Fruit fly (Drosophila melanogaster) whole organism, embryonic: ENCODE data around the gene crq.

ENCODE experiments used
- BtbVII ChIP-seq: fragments of 200-800 bp; sonication (Bioruptor generic); optimal IDR thresholded peaks from 3 replicates; lab custom pipeline; 2017; ENCODE audit warnings: missing biosample characterization, mild to moderate bottlenecking, missing genetic modification characterization
- CG10147 ChIP-seq: fragments of 200-800 bp; sonication (Bioruptor generic); optimal IDR thresholded peaks from 2 replicates; lab custom pipeline; 2019; ENCODE audit warnings: missing biosample characterization, mild to moderate bottlenecking, missing genetic modification characterization, moderate library complexity
- CG10979 ChIP-seq: fragments of 200-800 bp; sonication (Bioruptor generic); optimal IDR thresholded peaks from 2 replicates; lab custom pipeline; 2018; ENCODE audit warnings: missing biosample characterization, mild to moderate bottlenecking, missing genetic modification characterization, moderate library complexity
- CG11504 ChIP-seq: fragments of 200-800 bp; sonication (Bioruptor generic); optimal IDR thresholded peaks from 3 replicates; lab custom pipeline; 2019; ENCODE audit warnings: missing biosample characterization, mild to moderate bottlenecking, missing genetic modification characterization, moderate library complexity
- CG11560 ChIP-seq: fragments of 200-800 bp; sonication (Bioruptor generic); IDR thresholded peaks from 3 replicates; pipeline ENCODE4 v1.3.6; 2022; ENCODE audit warnings: missing biosample characterization, missing genetic modification characterization
- CG11695 ChIP-seq: fragments of 200-800 bp; sonication (Bioruptor generic); IDR thresholded peaks from 3 replicates; pipeline ENCODE4 v1.3.6; 2022; ENCODE audit warnings: missing biosample characterization, missing genetic modification characterization
- CG12744 ChIP-seq: fragments of 200-800 bp; sonication (Bioruptor generic); optimal IDR thresholded peaks from 2 replicates; lab custom pipeline; 2016; ENCODE audit warnings: missing biosample characterization, missing genetic modification characterization
- CG12769 ChIP-seq: fragments of 200-800 bp; sonication (Bioruptor generic); optimal IDR thresholded peaks from 2 replicates; lab custom pipeline; 2019; ENCODE audit warnings: missing biosample characterization, mild to moderate bottlenecking, missing genetic modification characterization, moderate library complexity
- CG15601 ChIP-seq: fragments of 200-800 bp; sonication (Bioruptor generic); optimal IDR thresholded peaks from 3 replicates; lab custom pipeline; 2019; ENCODE audit warnings: missing biosample characterization, mild to moderate bottlenecking, missing genetic modification characterization, moderate library complexity
- CG16813 ChIP-seq: fragments of 200-800 bp; sonication (Bioruptor generic); IDR thresholded peaks from 3 replicates; pipeline ENCODE4 v1.3.6; 2022; ENCODE audit warnings: missing biosample characterization, missing genetic modification characterization; ENCODE audit not compliant: partially characterized antibody
- CG16863 ChIP-seq: fragments of 200-800 bp; sonication (Bioruptor generic); optimal IDR thresholded peaks from 3 replicates; lab custom pipeline; 2016; ENCODE audit warnings: missing biosample characterization, missing genetic modification characterization
- CG17359 ChIP-seq: fragments of 200-800 bp; sonication (Bioruptor generic); optimal IDR thresholded peaks from 3 replicates; lab custom pipeline; 2018; ENCODE audit warnings: missing biosample characterization, mild to moderate bottlenecking, missing genetic modification characterization, moderate library complexity
- CG2199 ChIP-seq: fragments of 200-800 bp; sonication (Bioruptor generic); IDR thresholded peaks from 3 replicates; pipeline ENCODE4 v1.3.6; 2022; ENCODE audit warnings: missing biosample characterization, missing genetic modification characterization
- CG2678 ChIP-seq: fragments of 200-800 bp; sonication (Bioruptor generic); optimal IDR thresholded peaks from 3 replicates; lab custom pipeline; 2019; ENCODE audit warnings: missing biosample characterization, mild to moderate bottlenecking, missing genetic modification characterization, moderate library complexity
- CG2712 ChIP-seq: fragments of 200-800 bp; optimal IDR thresholded peaks from 3 replicates; lab custom pipeline; 2019; ENCODE audit warnings: missing biosample characterization, mild to moderate bottlenecking, missing genetic modification characterization, moderate library complexity
- CG30020 ChIP-seq: fragments of 200-800 bp; optimal IDR thresholded peaks from 2 replicates; lab custom pipeline; 2019; ENCODE audit warnings: missing biosample characterization, mild to moderate bottlenecking, missing genetic modification characterization, moderate library complexity
- CG31365 ChIP-seq: fragments of 200-800 bp; sonication (Bioruptor generic); optimal IDR thresholded peaks from 2 replicates; lab custom pipeline; 2018; ENCODE audit warnings: missing biosample characterization, mild to moderate bottlenecking, missing genetic modification characterization
- CG34422 ChIP-seq: fragments of 200-800 bp; sonication (Bioruptor generic); IDR thresholded peaks from 3 replicates; pipeline ENCODE4 v1.3.6; 2022; ENCODE audit warnings: missing biosample characterization, missing genetic modification characterization
- CG4282 ChIP-seq: fragments of 200-800 bp; sonication (Bioruptor generic); optimal IDR thresholded peaks from 2 replicates; lab custom pipeline; 2016; ENCODE audit warnings: missing biosample characterization, missing genetic modification characterization
- CG6654 ChIP-seq: fragments of 200-800 bp; sonication (Bioruptor generic); optimal IDR thresholded peaks from 2 replicates; lab custom pipeline; 2017; ENCODE audit warnings: missing biosample characterization, mild to moderate bottlenecking, missing genetic modification characterization
- CG6765 ChIP-seq: fragments of 200-800 bp; sonication (Bioruptor generic); optimal IDR thresholded peaks from 3 replicates; lab custom pipeline; 2017; ENCODE audit warnings: missing biosample characterization, mild to moderate bottlenecking, missing genetic modification characterization
- CG7839 ChIP-seq: fragments of 200-800 bp; sonication (Bioruptor generic); optimal IDR thresholded peaks from 3 replicates; lab custom pipeline; 2018; ENCODE audit warnings: missing biosample characterization, mild to moderate bottlenecking, missing genetic modification characterization, moderate library complexity
- CG8359 ChIP-seq: fragments of 200-800 bp; sonication (Bioruptor generic); optimal IDR thresholded peaks from 2 replicates; lab custom pipeline; 2017; ENCODE audit warnings: missing biosample characterization, mild to moderate bottlenecking, missing genetic modification characterization, borderline replicate concordance
- Doc3 ChIP-seq: fragments of 200-800 bp; sonication (Bioruptor generic); IDR thresholded peaks from 3 replicates; pipeline ENCODE4 v1.3.6; 2022; ENCODE audit warnings: missing biosample characterization, missing genetic modification characterization; ENCODE audit not compliant: partially characterized antibody
- Elba2 ChIP-seq: fragments of 200-800 bp; sonication (Bioruptor generic); optimal IDR thresholded peaks from 3 replicates; lab custom pipeline; 2016; ENCODE audit warnings: missing biosample characterization, missing genetic modification characterization
- Hey ChIP-seq: fragments of 200-800 bp; sonication (Bioruptor generic); optimal IDR thresholded peaks from 3 replicates; lab custom pipeline; 2018; ENCODE audit warnings: missing biosample characterization, mild to moderate bottlenecking, missing genetic modification characterization
- Med ChIP-seq: fragments of 200-800 bp; sonication (Bioruptor generic); peaks from one replicate; lab custom pipeline; 2016; ENCODE audit warnings: missing biosample characterization, missing genetic modification characterization, mild to moderate bottlenecking, inconsistent platforms, moderate library complexity
- Neu2 ChIP-seq: fragments of 200-800 bp; sonication (Bioruptor generic); optimal IDR thresholded peaks from 3 replicates; lab custom pipeline; 2016; ENCODE audit warnings: missing biosample characterization, missing genetic modification characterization, borderline replicate concordance
- PHDP ChIP-seq: fragments of 200-800 bp; sonication (Bioruptor generic); optimal IDR thresholded peaks from 3 replicates; lab custom pipeline; 2018; ENCODE audit warnings: missing biosample characterization, mild to moderate bottlenecking, missing genetic modification characterization, moderate library complexity
- Rfx ChIP-seq: fragments of 200-800 bp; sonication (Bioruptor generic); IDR thresholded peaks from 2 replicates; pipeline ENCODE4 v1.3.6; 2022; ENCODE audit warnings: missing biosample characterization, missing genetic modification characterization
- Sox102F ChIP-seq: fragments of 200-800 bp; sonication (Bioruptor generic); optimal IDR thresholded peaks from 2 replicates; lab custom pipeline; 2018; ENCODE audit warnings: missing biosample characterization, mild to moderate bottlenecking, missing genetic modification characterization, moderate library complexity
- TFAM ChIP-seq: fragments of 200-800 bp; sonication (Bioruptor generic); optimal IDR thresholded peaks from 2 replicates; lab custom pipeline; 2017; ENCODE audit warnings: missing biosample characterization, missing genetic modification characterization, inconsistent platforms
- Taf1 ChIP-seq: fragments of 200-800 bp; sonication (Bioruptor generic); IDR thresholded peaks from 2 replicates; pipeline ENCODE4 v1.3.6; 2022; ENCODE audit warnings: missing biosample characterization, missing genetic modification characterization
- br ChIP-seq: fragments of >200 bp; optimal IDR thresholded peaks from 2 replicates; lab custom pipeline; 2017
- dati ChIP-seq: fragments of 200-800 bp; sonication (Bioruptor generic); IDR thresholded peaks from 2 replicates; pipeline ENCODE4 v1.3.6; 2022; ENCODE audit warnings: missing biosample characterization, missing genetic modification characterization
- dimm ChIP-seq: fragments of 200-800 bp; sonication (Bioruptor generic); IDR thresholded peaks from 2 replicates; pipeline ENCODE4 v1.3.6; 2022; ENCODE audit warnings: missing biosample characterization, missing genetic modification characterization
- exex ChIP-seq: fragments of 200-800 bp; sonication (Bioruptor generic); optimal IDR thresholded peaks from 4 replicates; lab custom pipeline; 2018; ENCODE audit warnings: missing biosample characterization, mild to moderate bottlenecking, missing genetic modification characterization, moderate library complexity
- fd3F ChIP-seq: fragments of 200-800 bp; sonication (Bioruptor generic); optimal IDR thresholded peaks from 2 replicates; lab custom pipeline; 2018; ENCODE audit warnings: missing biosample characterization, mild to moderate bottlenecking, missing genetic modification characterization, moderate library complexity
- gem ChIP-seq: fragments of 200-800 bp; sonication (Bioruptor generic); optimal IDR thresholded peaks from 2 replicates; lab custom pipeline; 2019; ENCODE audit warnings: missing biosample characterization, mild to moderate bottlenecking, missing genetic modification characterization, moderate library complexity
- gsb-n ChIP-seq: fragments of 200-800 bp; sonication (Bioruptor generic); optimal IDR thresholded peaks from 3 replicates; lab custom pipeline; 2018; ENCODE audit warnings: missing biosample characterization, mild to moderate bottlenecking, missing genetic modification characterization
- lab ChIP-seq: fragments of 200-800 bp; sonication (Bioruptor generic); optimal IDR thresholded peaks from 3 replicates; lab custom pipeline; 2017; ENCODE audit warnings: missing biosample characterization, missing genetic modification characterization, mild to moderate bottlenecking, moderate library complexity, missing genetic modification reagents
- mirr ChIP-seq: fragments of 200-800 bp; sonication (Bioruptor generic); optimal IDR thresholded peaks from 3 replicates; lab custom pipeline; 2018; ENCODE audit warnings: missing biosample characterization, mild to moderate bottlenecking, missing genetic modification characterization
- nau ChIP-seq: fragments of 200-800 bp; sonication (Bioruptor generic); optimal IDR thresholded peaks from 3 replicates; lab custom pipeline; 2017; ENCODE audit warnings: missing biosample characterization, mild to moderate bottlenecking, missing genetic modification characterization, missing genetic modification reagents
- salm ChIP-seq: fragments of 200-800 bp; sonication (Bioruptor generic); optimal IDR thresholded peaks from 2 replicates; lab custom pipeline; 2018; ENCODE audit warnings: missing biosample characterization, mild to moderate bottlenecking, missing genetic modification characterization
- sd ChIP-seq: fragments of 200-800 bp; sonication (Bioruptor generic); optimal IDR thresholded peaks from 3 replicates; lab custom pipeline; 2018; ENCODE audit warnings: missing biosample characterization, mild to moderate bottlenecking, missing genetic modification characterization, moderate library complexity
- sim ChIP-seq: fragments of 200-800 bp; sonication (Bioruptor generic); IDR thresholded peaks from 2 replicates; pipeline ENCODE4 v1.3.6; 2022; ENCODE audit warnings: missing biosample characterization, missing genetic modification characterization
- sqz ChIP-seq: fragments of 200-800 bp; sonication (Bioruptor generic); optimal IDR thresholded peaks from 3 replicates; lab custom pipeline; 2018; ENCODE audit warnings: missing biosample characterization, mild to moderate bottlenecking, missing genetic modification characterization
- tin ChIP-seq: fragments of 200-800 bp; sonication (Bioruptor generic); optimal IDR thresholded peaks from 3 replicates; lab custom pipeline; 2016; ENCODE audit warnings: missing biosample characterization, missing genetic modification characterization
- unc-4 ChIP-seq: fragments of 200-800 bp; sonication (Bioruptor generic); IDR thresholded peaks from 2 replicates; pipeline ENCODE4 v1.3.6; 2022; ENCODE audit warnings: missing biosample characterization, missing genetic modification characterization; ENCODE audit not compliant: partially characterized antibody
- unpg ChIP-seq: fragments of 200-800 bp; sonication (Bioruptor generic); optimal IDR thresholded peaks from 3 replicates; lab custom pipeline; 2018; ENCODE audit warnings: missing biosample characterization, mild to moderate bottlenecking, missing genetic modification characterization, moderate library complexity
- zfh2 ChIP-seq: fragments of 200-800 bp; sonication (Bioruptor generic); optimal IDR thresholded peaks from 2 replicates; lab custom pipeline; 2016; ENCODE audit warnings: missing biosample characterization, missing genetic modification characterization

Gene crq

dm6 chr2L:425491-425890, 27.3 kb downstream of the crq start (continued):
- TF ChIP-seq CG31365 (tag; lab: Kevin White, UChicago) (peak; percentile 6), exex (tag; lab: Kevin White, UChicago) (peak; percentile 1), TFAM (no peak), PHDP (tag; lab: Kevin White, UChicago) (peak; percentile 46), br (lab: Kevin White, UChicago) (no peak), Doc3 (GFP tag; lab: Robert Waterston, UW) (no peak), CG7839 (tag; lab: Kevin White, UChicago) (peak; percentile 1), mirr (GFP tag; lab: Kevin White, UChicago) (peak; percentile 10), CG34422 (no peak), unc-4 (no peak), Med (peak; percentile 76), CG2678 (peak; percentile 43), sd (tag; lab: Kevin White, UChicago) (peak; percentile 90), CG11695 (GFP tag; lab: Robert Waterston, UW) (no peak), nau (peak; percentile 19), CG10147 (peak; percentile 5), CG17359 (tag; lab: Kevin White, UChicago) (no peak), CG8359 (GFP tag; lab: Kevin White, UChicago) (no peak), CG15601 (tag; lab: Kevin White, UChicago) (peak; percentile 12), tin (GFP tag; lab: Kevin White, UChicago) (no peak), unpg (GFP tag; lab: Kevin White, UChicago) (peak; percentile 3), sqz (GFP tag; lab: Kevin White, UChicago) (no peak), sim (GFP tag; lab: Robert Waterston, UW) (no peak), CG16863 (GFP tag; lab: Kevin White, UChicago) (no peak), CG10979 (no peak), CG11560 (no peak), CG4282 (GFP tag; lab: Kevin White, UChicago) (no peak), CG11504 (peak; percentile 12), fd3F (GFP tag; lab: Kevin White, UChicago) (peak; percentile 6), CG2712 (tag; lab: Kevin White, UChicago) (no peak), Hey (tag; lab: Kevin White, UChicago) (no peak), zfh2 (GFP tag; lab: Kevin White, UChicago) (no peak), gem (tag; lab: Kevin White, UChicago) (peak; percentile 13), CG16813 (GFP tag; lab: Robert Waterston, UW) (no peak), Rfx (no peak), CG30020 (tag; lab: Kevin White, UChicago) (no peak), CG6765 (GFP tag; lab: Kevin White, UChicago) (peak; percentile 30), lab (peak; percentile 31), CG6654 (GFP tag; lab: Kevin White, UChicago) (no peak), Taf1 (GFP tag; lab: Robert Waterston, UW) (no peak), Elba2 (no peak), dati (GFP tag; lab: Robert Waterston, UW) (no peak), Neu2 (GFP tag; lab: Kevin White, UChicago) (no peak), BtbVII (GFP tag; lab: Kevin White, UChicago) (peak; percentile 39), CG2199 (no peak), CG12769 (tag; lab: Kevin White, UChicago) (peak; percentile 68), gsb-n (tag; lab: Kevin White, UChicago) (no peak), salm (peak; percentile 21), CG12744 (no peak), dimm (GFP tag; lab: Robert Waterston, UW) (no peak), Sox102F (GFP tag; lab: Kevin White, UChicago) (no peak)
